Worm (Caenorhabditis elegans) whole organism, L2 larva: ENCODE measurements around the gene ssna-1.

Source experiments
- F13H6.1 ChIP-seq: sonication (generic microtip); optimal IDR thresholded peaks from 2 replicates; lab custom pipeline; 2016; ENCODE audit warnings: missing genetic modification characterization, missing compliant biosample characterization
- ama-1 ChIP-seq: fragments of 150-350 bp; optimal IDR thresholded peaks from 2 replicates; lab custom pipeline; 2018; ENCODE audit warnings: inconsistent platforms
- lin-11 ChIP-seq: fragments of 150-350 bp; sonication (generic microtip); optimal IDR thresholded peaks from 2 replicates; lab custom pipeline; 2014; ENCODE audit warnings: missing biosample characterization, missing genetic modification characterization, inconsistent platforms, mixed read lengths
- lin-39 ChIP-seq: fragments of 150-350 bp; optimal IDR thresholded peaks from 2 replicates; lab custom pipeline; 2014; ENCODE audit warnings: missing biosample characterization, missing genetic modification reagents, missing genetic modification characterization
- mdl-1 ChIP-seq, 2 experiments: fragments of 150-350 bp in 1 of 2; sonication (generic microtip) in 1 of 2; optimal IDR thresholded peaks; 2 replicates each; lab custom pipeline; 2017; ENCODE audit warnings: missing biosample characterization in 2 of 2, missing genetic modification characterization in 2 of 2
- nhr-12 ChIP-seq: fragments of 150-350 bp; optimal IDR thresholded peaks from 2 replicates; lab custom pipeline; 2014; ENCODE audit warnings: missing biosample characterization, missing genetic modification characterization
- unc-55 ChIP-seq: fragments of 150-350 bp; sonication (generic microtip); optimal IDR thresholded peaks from 3 replicates; lab custom pipeline; 2014; ENCODE audit warnings: missing biosample characterization, missing genetic modification reagents, missing genetic modification characterization
- ztf-4 ChIP-seq: fragments of 150-350 bp; optimal IDR thresholded peaks from 2 replicates; lab custom pipeline; 2014; ENCODE audit warnings: missing biosample characterization, missing genetic modification characterization

DNA sequence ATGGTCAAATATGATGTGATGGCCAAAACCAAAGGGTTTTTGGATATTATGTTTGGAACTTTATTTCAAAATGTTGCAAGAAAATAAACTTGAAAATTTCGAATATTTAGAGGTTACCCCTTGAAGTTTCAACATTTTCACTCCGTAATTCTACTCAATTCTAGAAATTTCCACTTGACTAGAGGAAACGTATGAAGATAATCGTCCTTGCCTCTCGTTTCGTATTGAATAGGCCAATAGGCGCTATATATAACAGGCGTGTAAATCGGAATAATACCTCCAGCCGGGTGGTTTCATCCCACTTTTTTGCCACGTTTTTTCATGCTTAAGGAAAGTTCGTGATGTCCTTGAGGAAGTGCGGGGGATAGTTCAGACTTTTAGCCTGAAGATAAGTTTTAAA is 44.6 kb upstream of the ssna-1 start:
- no peak for TF ChIP-seq mdl-1 (tag; optimal IDR thresholded peaks at IDR 0.05; lab: Kevin White, UChicago)
- no peak for TF ChIP-seq lin-11
- no peak for TF ChIP-seq ztf-4 (tag; lab: Kevin White, UChicago)
- no peak for TF ChIP-seq unc-55
- TF ChIP-seq lin-39, result no peak
- TF ChIP-seq ama-1 (lab: Kevin White, UChicago), result no peak
- TF ChIP-seq F13H6.1 (tag; lab: Kevin White, UChicago), result no peak
- TF ChIP-seq nhr-12, result no peak
